Fruit fly (Drosophila melanogaster): Measurements from ENCODE around the gene RpS21.
A peak's percentile ranks its signal among the peaks of the same experiment; 100 is the strongest.

The RpS21 gene

DNA sequence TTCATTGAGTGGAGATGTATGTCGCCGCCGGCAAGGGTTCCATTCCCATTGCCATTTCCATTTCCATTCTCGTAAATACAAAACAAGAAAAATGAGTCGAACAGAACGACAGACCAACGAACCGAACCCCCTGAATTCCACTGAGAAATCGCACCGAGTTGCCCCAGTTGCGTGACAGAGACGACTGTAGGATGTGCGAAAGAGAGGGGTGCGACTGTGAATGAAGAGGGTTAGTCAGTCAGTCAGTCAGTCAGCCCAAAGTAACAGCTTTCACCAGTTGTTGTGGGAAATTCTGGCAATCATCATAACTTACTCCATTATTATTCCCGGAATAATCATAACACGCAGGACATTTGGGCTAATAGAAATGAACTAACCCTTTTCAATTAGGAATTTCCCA is 42.4 kb downstream of the RpS21 start:
- TF ChIP-seq CG34224 (GFP tag; IDR thresholded peaks at IDR 0.05; ENCODE audit: partially characterized antibody) (no peak), sd (tag; optimal IDR thresholded peaks at IDR 0.05) (peak; percentile 20), nau (GFP tag; optimal IDR thresholded peaks at IDR 0.05) (no peak), kni (GFP tag; optimal IDR thresholded peaks at IDR 0.05) (peak; percentile 4), CG16813 (GFP tag; IDR thresholded peaks at IDR 0.05; ENCODE audit: partially characterized antibody) (0 out of 3 replicates have a peak, but pooled peaks have one; percentile 12), bbx (GFP tag; IDR thresholded peaks at IDR 0.05; ENCODE audit: partially characterized antibody) (0 out of 2 replicates have a peak, but pooled peaks have one; percentile 15), Lpt (GFP tag; optimal IDR thresholded peaks at IDR 0.05) (no peak), abd-A (tag; optimal IDR thresholded peaks at IDR 0.05) (peak; percentile 32), nerfin-1 (tag; optimal IDR thresholded peaks at IDR 0.05) (peak; percentile 58), Sox102F (GFP tag; optimal IDR thresholded peaks at IDR 0.05) (no peak), Neu2 (GFP tag; optimal IDR thresholded peaks at IDR 0.05; ENCODE audit: borderline replicate concordance) (no peak), Lhr (GFP tag; optimal IDR thresholded peaks at IDR 0.05) (no peak), CG2678 (tag; optimal IDR thresholded peaks at IDR 0.05) (no peak), pho (GFP tag; optimal IDR thresholded peaks at IDR 0.05) (no peak), CG7987 (GFP tag; optimal IDR thresholded peaks at IDR 0.05) (no peak), dmrt11E (tag; optimal IDR thresholded peaks at IDR 0.05) (no peak), sim (GFP tag; IDR thresholded peaks at IDR 0.05) (no peak), CG2199 (GFP tag; IDR thresholded peaks at IDR 0.05) (0 out of 3 replicates have a peak, but pooled peaks have one; percentile 19), E2f1 (GFP tag; IDR thresholded peaks at IDR 0.05) (no peak), CG3163 (GFP tag; optimal IDR thresholded peaks at IDR 0.05) (no peak), HHEX (GFP tag; optimal IDR thresholded peaks at IDR 0.05) (no peak), CrebB (tag; optimal IDR thresholded peaks at IDR 0.05) (no peak), Scr (GFP tag; IDR thresholded peaks at IDR 0.05; ENCODE audit: partially characterized antibody) (no peak), CG6683 (GFP tag; optimal IDR thresholded peaks at IDR 0.05) (no peak), CG10209 (GFP tag; optimal IDR thresholded peaks at IDR 0.05) (peak; percentile 57), CG10565 (GFP tag; optimal IDR thresholded peaks at IDR 0.05) (no peak), CG17612 (GFP tag; IDR thresholded peaks at IDR 0.05) (no peak), CG5180 (GFP tag; optimal IDR thresholded peaks at IDR 0.05) (peak; percentile 79), CG14710 (tag; optimal IDR thresholded peaks at IDR 0.05) (no peak), br (optimal IDR thresholded peaks at IDR 0.05) (no peak), CG10321 (GFP tag; IDR thresholded peaks at IDR 0.05) (peak; percentile 62; the same call in 1 of the 2 replicates), tgo (GFP tag; IDR thresholded peaks at IDR 0.05) (no peak), pros (GFP tag; optimal IDR thresholded peaks at IDR 0.05) (peak; percentile 25), twi (tag; optimal IDR thresholded peaks at IDR 0.05) (no peak), CG1832 (GFP tag; optimal IDR thresholded peaks at IDR 0.05) (peak; percentile 66), Med (GFP tag) (peak; percentile 53), Kr (GFP tag; optimal IDR thresholded peaks at IDR 0.05) (no peak), Deaf1 (tag; optimal IDR thresholded peaks at IDR 0.05) (peak; percentile 31), unpg (GFP tag; optimal IDR thresholded peaks at IDR 0.05) (no peak), ci (GFP tag; IDR thresholded peaks at IDR 0.05) (0 out of 3 replicates have a peak, but pooled peaks have one; percentile 23), dysf (GFP tag; IDR thresholded peaks at IDR 0.05) (no peak), CG8290 (GFP tag; optimal IDR thresholded peaks at IDR 0.05) (no peak), CG8290 (tag; optimal IDR thresholded peaks at IDR 0.05) (peak in 1 of 2 experiments; percentile 26), seq (GFP tag; IDR thresholded peaks at IDR 0.05) (0 out of 2 replicates have a peak, but pooled peaks have one; percentile 38), CG6765 (GFP tag; optimal IDR thresholded peaks at IDR 0.05) (no peak), tll (GFP tag; optimal IDR thresholded peaks at IDR 0.05) (no peak), chn (GFP tag; optimal IDR thresholded peaks at IDR 0.05) (no peak)

Data from whole organism, embryonic.